Worm (Caenorhabditis elegans) whole organism, L4 larva: Measurements from ENCODE around the gene ZK632.11.

Experiments
- lir-3 ChIP-seq: sonication (generic microtip); optimal IDR thresholded peaks from 2 replicates; lab custom pipeline; 2016; ENCODE audit warnings: mild to moderate bottlenecking, missing genetic modification characterization, missing compliant biosample characterization
- lsy-2 ChIP-seq, 2 experiments: fragments of 150-350 bp in 1 of 2; sonication (generic microtip) in 1 of 2; optimal IDR thresholded peaks; 2 replicates each; lab custom pipeline; 2014 to 2017; ENCODE audit warnings: missing biosample characterization in 2 of 2, missing genetic modification characterization in 2 of 2
- nhr-10 ChIP-seq: fragments of 150-350 bp; optimal IDR thresholded peaks from 2 replicates; lab custom pipeline; 2014; ENCODE audit warnings: missing biosample characterization, missing genetic modification characterization
- nhr-237 ChIP-seq: sonication (generic microtip); optimal IDR thresholded peaks from 2 replicates; lab custom pipeline; 2017; ENCODE audit warnings: missing biosample characterization, missing genetic modification characterization
- nhr-25 ChIP-seq: sonication (generic microtip); optimal IDR thresholded peaks from 2 replicates; lab custom pipeline; 2017; ENCODE audit warnings: missing genetic modification characterization, mild to moderate bottlenecking, missing compliant biosample characterization, antibody characterized with exemption, moderate library complexity, borderline replicate concordance; ENCODE audit not compliant: insufficient read depth
- pha-4 ChIP-seq, 2 experiments: fragments of 150-350 bp in 1 of 2; fragments of 200-800 bp in 1 of 2; sonication (Bioruptor generic) in 1 of 2; IDR thresholded peaks in 1 of 2; optimal IDR thresholded peaks in 1 of 2; 2 replicates each; pipeline versions ENCODE4 v1.3.6 to Lab custom; 2014 to 2022; ENCODE audit warnings: missing genetic modification characterization in 2 of 2, missing genetic modification reagents in 2 of 2, missing biosample characterization in 1 of 2, missing compliant biosample characterization in 1 of 2
- unc-130 ChIP-seq: sonication (generic microtip); optimal IDR thresholded peaks from 2 replicates; lab custom pipeline; 2016; ENCODE audit warnings: missing genetic modification reagents, missing genetic modification characterization, missing compliant biosample characterization
- unc-62 ChIP-seq, 3 experiments: fragments of 150-350 bp in 1 of 3; sonication (generic microtip); optimal IDR thresholded peaks in 2 of 3; peaks in 1 of 3; 1 replicate in 1 of 3; 2 replicates in 2 of 3; lab custom pipeline; 2014 to 2017; ENCODE audit warnings: missing biosample characterization in 3 of 3, missing genetic modification characterization in 3 of 3, missing genetic modification reagents in 3 of 3, missing genotype in 1 of 3
- ztf-11 ChIP-seq: fragments of 150-350 bp; optimal IDR thresholded peaks from 2 replicates; lab custom pipeline; 2014; ENCODE audit warnings: missing biosample characterization, missing genetic modification characterization

DNA sequence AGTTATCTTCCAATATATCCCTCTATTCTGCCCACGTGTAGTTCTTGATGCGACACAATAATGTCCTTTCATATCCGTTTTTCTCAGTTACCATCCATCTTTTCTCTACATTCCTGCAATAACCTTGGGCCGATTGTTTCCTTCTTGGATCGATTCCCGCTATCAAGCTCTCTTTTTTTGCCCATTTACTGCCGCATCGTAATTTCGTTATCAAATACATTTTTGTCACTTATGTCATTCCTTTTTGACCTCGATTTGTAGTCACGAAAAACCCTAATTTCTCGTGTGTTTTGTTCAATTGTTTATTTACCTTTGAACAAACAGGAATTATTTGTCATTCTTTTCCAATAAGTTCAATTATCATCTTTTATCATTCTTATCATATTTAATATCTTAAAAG, 22.2 kb downstream of the ZK632.11 start:
- no peak for TF ChIP-seq ztf-11 (tag; lab: Kevin White, UChicago)
- TF ChIP-seq nhr-25 (tag; lab: Kevin White, UChicago): no peak
- peak in 1 of 2 experiments; percentile 73 for TF ChIP-seq unc-62 (GFP tag; optimal IDR thresholded peaks at IDR 0.05 in 1 of 2; lab: Kevin White, UChicago)
- TF ChIP-seq unc-62 (tag; optimal IDR thresholded peaks at IDR 0.05; lab: Kevin White, UChicago): no peak
- TF ChIP-seq pha-4 (GFP tag; IDR thresholded peaks at IDR 0.05; lab: Robert Waterston, UW): no peak
- no peak for TF ChIP-seq pha-4 (tag; optimal IDR thresholded peaks at IDR 0.05; lab: Kevin White, UChicago)
- no peak for TF ChIP-seq lsy-2 (tag; optimal IDR thresholded peaks at IDR 0.05; lab: Kevin White, UChicago)
- TF ChIP-seq unc-130 (GFP tag; lab: Kevin White, UChicago): no peak
- no peak for TF ChIP-seq nhr-237 (tag; lab: Kevin White, UChicago)
- TF ChIP-seq nhr-10 (tag; lab: Kevin White, UChicago): no peak
- TF ChIP-seq lir-3 (tag; lab: Kevin White, UChicago): no peak
